Worm (Caenorhabditis elegans) whole organism, L4 larva: ENCODE measurements around the gene K06A9.2.

Experiments used
- Y105C5A.15 ChIP-seq: fragments of 200-800 bp; sonication (Bioruptor generic); IDR thresholded peaks from 2 replicates; pipeline ENCODE4 v1.3.6; 2022; ENCODE audit warnings: missing genetic modification characterization, missing compliant biosample characterization
- aly-2 ChIP-seq: sonication (generic microtip); optimal IDR thresholded peaks from 2 replicates; lab custom pipeline; 2018; ENCODE audit warnings: missing biosample characterization, missing genetic modification characterization
- ama-1 ChIP-seq: fragments of 150-350 bp; optimal IDR thresholded peaks from 2 replicates; lab custom pipeline; 2014; ENCODE audit warnings: inconsistent platforms, mixed read lengths
- ceh-32 ChIP-seq: sonication (generic microtip); optimal IDR thresholded peaks from 2 replicates; lab custom pipeline; 2016; ENCODE audit warnings: mild to moderate bottlenecking, missing genetic modification characterization, missing compliant biosample characterization; ENCODE audit not compliant: poor library complexity
- ces-1 ChIP-seq: fragments of 150-350 bp; sonication (generic microtip); optimal IDR thresholded peaks from 4 replicates; lab custom pipeline; 2014; ENCODE audit warnings: missing biosample characterization, missing genetic modification reagents, missing genetic modification characterization
- fos-1 ChIP-seq: fragments of 150-350 bp; optimal IDR thresholded peaks from 2 replicates; lab custom pipeline; 2014; ENCODE audit warnings: missing biosample characterization, missing genetic modification characterization
- jun-1 ChIP-seq: fragments of 150-350 bp; optimal IDR thresholded peaks from 2 replicates; lab custom pipeline; 2014; ENCODE audit warnings: missing biosample characterization, missing genetic modification reagents, missing genetic modification characterization
- madf-9 ChIP-seq: fragments of 200-800 bp; sonication (Bioruptor generic); conservative IDR thresholded peaks from 2 replicates; pipeline ENCODE4 v1.3.6; 2022; ENCODE audit warnings: missing genetic modification reagents, missing genetic modification characterization, missing compliant biosample characterization
- nhr-237 ChIP-seq: sonication (generic microtip); optimal IDR thresholded peaks from 2 replicates; lab custom pipeline; 2017; ENCODE audit warnings: missing biosample characterization, missing genetic modification characterization
- nhr-25 ChIP-seq: sonication (generic microtip); optimal IDR thresholded peaks from 2 replicates; lab custom pipeline; 2017; ENCODE audit warnings: missing genetic modification characterization, mild to moderate bottlenecking, missing compliant biosample characterization, antibody characterized with exemption, moderate library complexity, borderline replicate concordance; ENCODE audit not compliant: insufficient read depth
- skn-1 ChIP-seq: fragments of 150-350 bp; optimal IDR thresholded peaks from 2 replicates; lab custom pipeline; 2014; ENCODE audit warnings: missing biosample characterization, missing genetic modification characterization
- zag-1 ChIP-seq: fragments of 150-350 bp; optimal IDR thresholded peaks from 2 replicates; lab custom pipeline; 2014; ENCODE audit warnings: missing biosample characterization, missing genetic modification characterization
- ztf-11 ChIP-seq: fragments of 150-350 bp; optimal IDR thresholded peaks from 2 replicates; lab custom pipeline; 2014; ENCODE audit warnings: missing biosample characterization, missing genetic modification characterization

ce11 chrX:1543432-1543831, 7.3 kb downstream of the K06A9.2 start:
- TF ChIP-seq ztf-11 (no peak), skn-1 (no peak), zag-1 (tag; lab: Kevin White, UChicago) (no peak), aly-2 (tag; lab: Kevin White, UChicago) (no peak), madf-9 (GFP tag; lab: Robert Waterston, UW) (no peak), jun-1 (tag; lab: Kevin White, UChicago) (no peak), ceh-32 (tag; lab: Kevin White, UChicago) (no peak), nhr-237 (tag; lab: Kevin White, UChicago) (no peak), ces-1 (no peak), nhr-25 (tag; lab: Kevin White, UChicago) (no peak), Y105C5A.15 (GFP tag; lab: Robert Waterston, UW) (no peak), fos-1 (tag; lab: Kevin White, UChicago) (no peak), ama-1 (lab: Kevin White, UChicago) (no peak)
